In genomic region chr2L:3802818-3803456, dm6 we compare ENCODE assay signal across 1 fruit fly cellular context.
TF ChIP-seq lines count a peak whose summit lies in the region.

No protein-coding gene starts in this region.

TF ChIP-seq in whole organism, embryonic, 481 proteins besides CTCF, POLR2A, EP300 and RAD21 (continued from another document):
- TF ChIP-seq pan (optimal IDR thresholded peaks at IDR 0.05; lab: Kevin White, UChicago), result no peak
- peak in 1 of 2 experiments; percentile 71 for TF ChIP-seq pan (GFP tag; optimal IDR thresholded peaks at IDR 0.05 in 1 of 2, IDR thresholded peaks at IDR 0.05 in 1 of 2)
- no peak for TF ChIP-seq lov (optimal IDR thresholded peaks at IDR 0.05; lab: Kevin White, UChicago)
- 0 out of 3 replicates have a peak, but pooled peaks have one; percentile 24 for TF ChIP-seq lov (GFP tag; IDR thresholded peaks at IDR 0.05; lab: Robert Waterston, UW)
- TF ChIP-seq CG9727 (GFP tag; optimal IDR thresholded peaks at IDR 0.05; lab: Kevin White, UChicago), result peak; percentile 54
- no peak for TF ChIP-seq Lhr (GFP tag; optimal IDR thresholded peaks at IDR 0.05; lab: Kevin White, UChicago)
- TF ChIP-seq NK7.1 (GFP tag; optimal IDR thresholded peaks at IDR 0.05; lab: Kevin White, UChicago), result no peak
- peak; percentile 82 for TF ChIP-seq B-H2 (GFP tag; optimal IDR thresholded peaks at IDR 0.05; lab: Kevin White, UChicago)
- peak; percentile 24 for TF ChIP-seq CG18262 (tag; optimal IDR thresholded peaks at IDR 0.05; lab: Kevin White, UChicago)
- no peak for TF ChIP-seq fd64A (GFP tag; optimal IDR thresholded peaks at IDR 0.05; lab: Kevin White, UChicago)
- peak; percentile 81 for TF ChIP-seq unpg (GFP tag; optimal IDR thresholded peaks at IDR 0.05; lab: Kevin White, UChicago)
- TF ChIP-seq vvl (GFP tag; IDR thresholded peaks at IDR 0.05; lab: Robert Waterston, UW), result peak; percentile 87
- TF ChIP-seq prd (optimal IDR thresholded peaks at IDR 0.05; lab: Kevin White, UChicago), result no peak
- peak; percentile 71 for TF ChIP-seq prd (GFP tag; IDR thresholded peaks at IDR 0.05; lab: Robert Waterston, UW)
- no peak for TF ChIP-seq hkb (optimal IDR thresholded peaks at IDR 0.05; lab: Kevin White, UChicago)
- TF ChIP-seq hkb (GFP tag; IDR thresholded peaks at IDR 0.05; lab: Robert Waterston, UW), result peak; percentile 76
- no peak for TF ChIP-seq tll (GFP tag; optimal IDR thresholded peaks at IDR 0.05; lab: Kevin White, UChicago)
- no peak for TF ChIP-seq dmrt11E (tag; optimal IDR thresholded peaks at IDR 0.05; lab: Kevin White, UChicago)
- TF ChIP-seq tna (GFP tag; IDR thresholded peaks at IDR 0.05; lab: Robert Waterston, UW; ENCODE audit: partially characterized antibody), result no peak
- peak; percentile 40 for TF ChIP-seq CG12155 (GFP tag; optimal IDR thresholded peaks at IDR 0.05; lab: Kevin White, UChicago)
- TF ChIP-seq CrebB (tag; optimal IDR thresholded peaks at IDR 0.05; lab: Kevin White, UChicago), result peak; percentile 68
- TF ChIP-seq da (GFP tag; optimal IDR thresholded peaks at IDR 0.05; lab: Kevin White, UChicago), result no peak
- peak; percentile 69 for TF ChIP-seq GATAe (GFP tag; conservative IDR thresholded peaks at IDR 0.05; lab: Robert Waterston, UW)
- TF ChIP-seq sens (GFP tag; lab: Kevin White, UChicago), result peak; percentile 91
- TF ChIP-seq Neu2 (GFP tag; optimal IDR thresholded peaks at IDR 0.05; lab: Kevin White, UChicago; ENCODE audit: borderline replicate concordance), result no peak
- TF ChIP-seq trem (tag; optimal IDR thresholded peaks at IDR 0.05; lab: Kevin White, UChicago), result no peak
- peak; percentile 56 for TF ChIP-seq CG13624 (GFP tag; optimal IDR thresholded peaks at IDR 0.05; lab: Kevin White, UChicago)
- peak; percentile 34 for TF ChIP-seq CG12942 (GFP tag; optimal IDR thresholded peaks at IDR 0.05; lab: Kevin White, UChicago)
- no peak for TF ChIP-seq Hmx (GFP tag; optimal IDR thresholded peaks at IDR 0.05; lab: Kevin White, UChicago)
- TF ChIP-seq CG10209 (GFP tag; optimal IDR thresholded peaks at IDR 0.05; lab: Kevin White, UChicago), result peak; percentile 62
- TF ChIP-seq amos (GFP tag; IDR thresholded peaks at IDR 0.05; lab: Robert Waterston, UW; ENCODE audit: partially characterized antibody), result peak; percentile 32; the same call in 1 of the 2 replicates
- TF ChIP-seq tio (GFP tag; optimal IDR thresholded peaks at IDR 0.05; lab: Kevin White, UChicago), result peak; percentile 55
- TF ChIP-seq CG14860 (GFP tag; IDR thresholded peaks at IDR 0.05; lab: Robert Waterston, UW; ENCODE audit: partially characterized antibody), result no peak
- TF ChIP-seq Xrp1 (GFP tag; IDR thresholded peaks at IDR 0.05; lab: Robert Waterston, UW), result peak; percentile 68
- peak; percentile 85 for TF ChIP-seq CG12391 (tag; optimal IDR thresholded peaks at IDR 0.05; lab: Kevin White, UChicago)
- TF ChIP-seq hth (optimal IDR thresholded peaks at IDR 0.05; lab: Kevin White, UChicago), result no peak
- TF ChIP-seq CG17361 (GFP tag; IDR thresholded peaks at IDR 0.05; lab: Robert Waterston, UW), result peak; percentile 32; the same call in 1 of the 3 replicates
- peak; percentile 42 for TF ChIP-seq Asciz (GFP tag; optimal IDR thresholded peaks at IDR 0.05; lab: Kevin White, UChicago)
- peak; percentile 74 for TF ChIP-seq az2 (GFP tag; optimal IDR thresholded peaks at IDR 0.05; lab: Kevin White, UChicago)
- no peak for TF ChIP-seq luna (GFP tag; optimal IDR thresholded peaks at IDR 0.05; lab: Kevin White, UChicago)
- TF ChIP-seq CG18011 (GFP tag; optimal IDR thresholded peaks at IDR 0.05; lab: Kevin White, UChicago), result no peak
- TF ChIP-seq gcm (GFP tag; optimal IDR thresholded peaks at IDR 0.05; lab: Kevin White, UChicago), result no peak
- TF ChIP-seq Hand (GFP tag; optimal IDR thresholded peaks at IDR 0.05; lab: Kevin White, UChicago), result peak; percentile 28
- peak; percentile 11 for TF ChIP-seq Sry-δ (GFP tag; optimal IDR thresholded peaks at IDR 0.05; lab: Kevin White, UChicago)
- peak; percentile 15 for TF ChIP-seq jing (GFP tag; optimal IDR thresholded peaks at IDR 0.05; lab: Kevin White, UChicago)
- TF ChIP-seq CG8281 (tag; optimal IDR thresholded peaks at IDR 0.05; lab: Kevin White, UChicago), result no peak
- TF ChIP-seq peb (GFP tag; IDR thresholded peaks at IDR 0.05; lab: Robert Waterston, UW), result no peak
- no peak for TF ChIP-seq zf30C (GFP tag; optimal IDR thresholded peaks at IDR 0.05; lab: Kevin White, UChicago)
- TF ChIP-seq fu2 (GFP tag; optimal IDR thresholded peaks at IDR 0.05; lab: Kevin White, UChicago), result peak; percentile 49
